Fruit fly (Drosophila melanogaster) Kc167 (cell line): ENCODE results near the gene CG10864.

ENCODE experiments used
- h ChIP-seq: fragments of >200 bp; optimal IDR thresholded peaks from 3 replicates; lab custom pipeline; 2018; ENCODE audit warnings: missing external identifiers
- psq ChIP-seq: fragments of >200 bp; optimal IDR thresholded peaks from 2 replicates; lab custom pipeline; 2017; ENCODE audit warnings: missing external identifiers

- TF ChIP-seq h (lab: Kevin White, UChicago) (no peak), psq (lab: Kevin White, UChicago) (no peak)
Measured at dm6 chr3R:18449896-18450637, 38.6 kb upstream of the CG10864 start.
